Worm (Caenorhabditis elegans) whole organism, young adult: ENCODE data around the gene srlf-15.

Source experiments
- B0336.3 ChIP-seq: fragments of 200-800 bp; sonication (Bioruptor generic); IDR thresholded peaks from 2 replicates; pipeline ENCODE4 v1.3.6; 2022; ENCODE audit warnings: missing genetic modification characterization, missing compliant biosample characterization
- C17E4.6 ChIP-seq: fragments of 200-800 bp; sonication (Bioruptor generic); IDR thresholded peaks from 2 replicates; pipeline ENCODE4 v1.3.6; 2022; ENCODE audit warnings: missing genetic modification reagents, missing genetic modification characterization, missing compliant biosample characterization
- D2030.7 ChIP-seq: fragments of 200-800 bp; sonication (Bioruptor generic); IDR thresholded peaks from 2 replicates; pipeline ENCODE4 v1.3.6; 2022; ENCODE audit warnings: missing genetic modification reagents, missing genetic modification characterization, missing compliant biosample characterization
- F10E7.11 ChIP-seq: sonication (generic microtip); optimal IDR thresholded peaks from 2 replicates; lab custom pipeline; 2017; ENCODE audit warnings: mild to moderate bottlenecking, missing genetic modification characterization, moderate library complexity, missing compliant biosample characterization
- F33H1.4 ChIP-seq: fragments of 200-800 bp; sonication (Bioruptor generic); IDR thresholded peaks from 2 replicates; pipeline ENCODE4 v1.3.6; 2022; ENCODE audit warnings: missing genetic modification reagents, missing genetic modification characterization, missing compliant biosample characterization
- F37B4.10 ChIP-seq: fragments of 200-800 bp; sonication (Bioruptor generic); IDR thresholded peaks from 2 replicates; pipeline ENCODE4 v1.3.6; 2022; ENCODE audit warnings: missing genetic modification characterization, missing compliant biosample characterization
- F39B2.1 ChIP-seq: fragments of 200-800 bp; sonication (Bioruptor generic); IDR thresholded peaks from 2 replicates; pipeline ENCODE4 v1.3.6; 2022; ENCODE audit warnings: missing genetic modification reagents, missing genetic modification characterization, missing compliant biosample characterization
- F49E8.2 ChIP-seq: sonication (generic microtip); optimal IDR thresholded peaks from 3 replicates; lab custom pipeline; 2017; ENCODE audit warnings: missing genetic modification characterization, mild to moderate bottlenecking, missing compliant biosample characterization, antibody characterized with exemption, moderate library complexity; ENCODE audit not compliant: insufficient read depth
- F55B11.4 ChIP-seq: sonication (generic microtip); optimal IDR thresholded peaks from 2 replicates; lab custom pipeline; 2016; ENCODE audit warnings: missing compliant biosample characterization, missing genetic modification characterization, borderline replicate concordance; ENCODE audit not compliant: insufficient read depth
- F57A8.1 ChIP-seq: fragments of 200-800 bp; sonication (Bioruptor generic); optimal IDR thresholded peaks from 2 replicates; lab custom pipeline; 2018; ENCODE audit warnings: mild to moderate bottlenecking, missing genetic modification characterization, moderate library complexity, missing compliant biosample characterization
- F57C9.4 ChIP-seq: sonication (generic microtip); optimal IDR thresholded peaks from 2 replicates; lab custom pipeline; 2017; ENCODE audit warnings: mild to moderate bottlenecking, missing genetic modification characterization, missing compliant biosample characterization
- T07F8.4 ChIP-seq: sonication (generic microtip); optimal IDR thresholded peaks from 2 replicates; lab custom pipeline; 2016; ENCODE audit warnings: mild to moderate bottlenecking, missing genetic modification characterization, moderate library complexity, missing compliant biosample characterization
- T26A5.8 ChIP-seq: sonication (generic microtip); optimal IDR thresholded peaks from 2 replicates; lab custom pipeline; 2016; ENCODE audit warnings: missing genetic modification characterization, missing compliant biosample characterization
- Y79H2A.3 ChIP-seq: fragments of 200-800 bp; sonication (Bioruptor generic); conservative IDR thresholded peaks from 2 replicates; pipeline ENCODE4 v1.3.6; 2022; ENCODE audit warnings: missing genetic modification reagents, missing genetic modification characterization, missing compliant biosample characterization
- ama-1 ChIP-seq, 3 experiments: fragments of 150-350 bp in 1 of 3; sonication (generic microtip) in 2 of 3; optimal IDR thresholded peaks; 2 replicates each; lab custom pipeline; 2014 to 2018; ENCODE audit warnings: missing biosample characterization in 2 of 3, missing genetic modification characterization in 2 of 3, missing genetic modification reagents in 2 of 3
- athp-1 ChIP-seq: sonication (generic microtip); optimal IDR thresholded peaks from 2 replicates; lab custom pipeline; 2017; ENCODE audit warnings: mild to moderate bottlenecking, missing genetic modification characterization, missing compliant biosample characterization
- bed-1 ChIP-seq: fragments of 200-800 bp; sonication (Bioruptor generic); IDR thresholded peaks from 2 replicates; pipeline ENCODE4 v1.3.6; 2022; ENCODE audit warnings: missing genetic modification reagents, missing genetic modification characterization, missing compliant biosample characterization
- bed-2 ChIP-seq: fragments of 200-800 bp; sonication (Bioruptor generic); IDR thresholded peaks from 2 replicates; pipeline ENCODE4 v1.3.6; 2022; ENCODE audit warnings: missing genetic modification reagents, missing genetic modification characterization, missing compliant biosample characterization
- cebp-1 ChIP-seq, 2 experiments: fragments of 200-800 bp in 1 of 2; sonication (Bioruptor generic) in 1 of 2; sonication (generic microtip) in 1 of 2; IDR thresholded peaks in 1 of 2; optimal IDR thresholded peaks in 1 of 2; 2 replicates each; pipeline versions ENCODE4 v1.3.6 to Lab custom; 2017 to 2022; ENCODE audit warnings: missing compliant biosample characterization in 2 of 2, missing genetic modification characterization in 2 of 2, mild to moderate bottlenecking in 1 of 2, missing genetic modification reagents in 1 of 2, moderate library complexity in 1 of 2
- cebp-2 ChIP-seq: fragments of 200-800 bp; sonication (Bioruptor generic); IDR thresholded peaks from 2 replicates; pipeline ENCODE4 v1.3.6; 2022; ENCODE audit warnings: missing genetic modification characterization, missing compliant biosample characterization
- ceh-100 ChIP-seq: fragments of 200-800 bp; sonication (Bioruptor generic); IDR thresholded peaks from 2 replicates; pipeline ENCODE4 v1.3.6; 2022; ENCODE audit warnings: missing genetic modification reagents, missing genetic modification characterization, missing compliant biosample characterization
- ceh-79 ChIP-seq: sonication (generic microtip); optimal IDR thresholded peaks from 2 replicates; lab custom pipeline; 2017; ENCODE audit warnings: mild to moderate bottlenecking, missing genetic modification characterization, missing compliant biosample characterization
- ceh-91 ChIP-seq: fragments of 200-800 bp; sonication (Bioruptor generic); IDR thresholded peaks from 2 replicates; pipeline ENCODE4 v1.3.6; 2022; ENCODE audit warnings: missing genetic modification reagents, missing genetic modification characterization, missing compliant biosample characterization
- dpl-1 ChIP-seq: fragments of 150-350 bp; optimal IDR thresholded peaks from 2 replicates; lab custom pipeline; 2014; ENCODE audit warnings: missing biosample characterization, missing genetic modification reagents, missing genetic modification characterization
- egl-18 ChIP-seq: fragments of 200-800 bp; sonication (Bioruptor generic); IDR thresholded peaks from 2 replicates; pipeline ENCODE4 v1.3.6; 2022; ENCODE audit warnings: missing genetic modification reagents, missing genetic modification characterization, missing compliant biosample characterization
- egrh-3 ChIP-seq: fragments of 200-800 bp; sonication (Bioruptor generic); IDR thresholded peaks from 2 replicates; pipeline ENCODE4 v1.3.6; 2022; ENCODE audit warnings: missing genetic modification reagents, missing genetic modification characterization, missing compliant biosample characterization
- hlh-12 ChIP-seq: sonication (generic microtip); optimal IDR thresholded peaks from 2 replicates; lab custom pipeline; 2016; ENCODE audit warnings: missing genetic modification characterization, missing compliant biosample characterization
- hlh-26 ChIP-seq: fragments of 200-800 bp; sonication (Bioruptor generic); conservative IDR thresholded peaks from 2 replicates; pipeline ENCODE4 v1.3.6; 2022; ENCODE audit warnings: missing genetic modification reagents, missing genetic modification characterization, missing compliant biosample characterization
- hmg-20 ChIP-seq: fragments of 200-800 bp; sonication (Bioruptor generic); IDR thresholded peaks from 2 replicates; pipeline ENCODE4 v1.3.6; 2022; ENCODE audit warnings: missing genetic modification reagents, missing genetic modification characterization, missing compliant biosample characterization
- lag-1 ChIP-seq: fragments of 200-800 bp; sonication (Bioruptor generic); IDR thresholded peaks from 2 replicates; pipeline ENCODE4 v1.3.6; 2022; ENCODE audit warnings: missing genetic modification reagents, missing genetic modification characterization, missing compliant biosample characterization
- let-607 ChIP-seq, 2 experiments: fragments of 200-800 bp in 1 of 2; sonication (Bioruptor generic) in 1 of 2; sonication (generic microtip) in 1 of 2; optimal IDR thresholded peaks; 2 replicates each; lab custom pipeline; 2016 to 2018; ENCODE audit warnings: mild to moderate bottlenecking in 2 of 2, missing compliant biosample characterization in 2 of 2, missing genetic modification characterization in 2 of 2, moderate library complexity in 2 of 2, missing genotype in 1 of 2
- lin-35 ChIP-seq, 3 experiments: fragments of 150-350 bp in 2 of 3; sonication (generic microtip) in 1 of 3; optimal IDR thresholded peaks; 2 replicates each; lab custom pipeline; 2014 to 2018; ENCODE audit warnings: missing biosample characterization in 3 of 3, missing genetic modification characterization in 3 of 3, missing genetic modification reagents in 3 of 3
- lin-54 ChIP-seq: fragments of 200-800 bp; sonication (Bioruptor generic); optimal IDR thresholded peaks from 2 replicates; lab custom pipeline; 2018; ENCODE audit warnings: mild to moderate bottlenecking, missing genetic modification characterization, missing compliant biosample characterization
- lir-1 ChIP-seq: fragments of 200-800 bp; sonication (Bioruptor generic); conservative IDR thresholded peaks from 2 replicates; pipeline ENCODE4 v1.3.6; 2022; ENCODE audit warnings: missing genetic modification reagents, missing genetic modification characterization, missing compliant biosample characterization
- mxl-1 ChIP-seq: sonication (generic microtip); optimal IDR thresholded peaks from 2 replicates; lab custom pipeline; 2016; ENCODE audit warnings: missing genetic modification characterization, missing compliant biosample characterization
- nhr-90 ChIP-seq: sonication (generic microtip); optimal IDR thresholded peaks from 2 replicates; lab custom pipeline; 2016; ENCODE audit warnings: missing genotype, mild to moderate bottlenecking, missing genetic modification characterization, missing compliant biosample characterization
- repo-1 ChIP-seq: sonication (generic microtip); optimal IDR thresholded peaks from 2 replicates; lab custom pipeline; 2017; ENCODE audit warnings: mild to moderate bottlenecking, missing genetic modification characterization, missing compliant biosample characterization
- sdz-38 ChIP-seq: sonication (generic microtip); optimal IDR thresholded peaks from 2 replicates; lab custom pipeline; 2016; ENCODE audit warnings: missing genotype, missing genetic modification characterization, missing compliant biosample characterization
- snpc-1.1 ChIP-seq: sonication (generic microtip); optimal IDR thresholded peaks from 2 replicates; lab custom pipeline; 2017; ENCODE audit warnings: missing genetic modification characterization, mild to moderate bottlenecking, missing compliant biosample characterization, antibody characterized with exemption, moderate library complexity, missing genotype, missing genetic modification reagents; ENCODE audit not compliant: insufficient read depth
- snpc-1.3 ChIP-seq: sonication (generic microtip); optimal IDR thresholded peaks from 2 replicates; lab custom pipeline; 2017; ENCODE audit warnings: missing genetic modification characterization, mild to moderate bottlenecking, missing compliant biosample characterization, antibody characterized with exemption, moderate library complexity, missing genotype, missing genetic modification reagents; ENCODE audit not compliant: insufficient read depth
- snpc-4 ChIP-seq, 5 experiments: fragments of 150-350 bp in 1 of 5; sonication (generic microtip) in 4 of 5; optimal IDR thresholded peaks; 2 replicates each; lab custom pipeline; 2014 to 2018; ENCODE audit warnings: missing genetic modification characterization in 5 of 5, missing biosample characterization in 3 of 5, antibody characterized with exemption in 2 of 5, mild to moderate bottlenecking in 2 of 5, missing compliant biosample characterization in 2 of 5, missing genotype in 2 of 5, moderate library complexity in 2 of 5, missing genetic modification reagents in 1 of 5
- somi-1 ChIP-seq: fragments of 200-800 bp; sonication (Bioruptor generic); optimal IDR thresholded peaks from 2 replicates; lab custom pipeline; 2018; ENCODE audit warnings: mild to moderate bottlenecking, missing genetic modification characterization, missing compliant biosample characterization
- tlf-1 ChIP-seq: fragments of 200-800 bp; sonication (Bioruptor generic); optimal IDR thresholded peaks from 2 replicates; lab custom pipeline; 2018; ENCODE audit warnings: mild to moderate bottlenecking, missing genetic modification characterization, missing compliant biosample characterization
- zfh-2 ChIP-seq: fragments of 200-800 bp; sonication (Bioruptor generic); conservative IDR thresholded peaks from 2 replicates; pipeline ENCODE4 v1.3.6; 2022; ENCODE audit warnings: missing genetic modification reagents, missing genetic modification characterization, missing compliant biosample characterization
- zim-3 ChIP-seq: sonication (generic microtip); optimal IDR thresholded peaks from 2 replicates; lab custom pipeline; 2017; ENCODE audit warnings: mild to moderate bottlenecking, missing genetic modification characterization, moderate library complexity, missing compliant biosample characterization
- ztf-22 ChIP-seq: fragments of 200-800 bp; sonication (Bioruptor generic); optimal IDR thresholded peaks from 2 replicates; lab custom pipeline; 2018; ENCODE audit warnings: mild to moderate bottlenecking, missing genetic modification characterization, moderate library complexity, missing compliant biosample characterization
- ztf-25 ChIP-seq: fragments of 200-800 bp; sonication (Bioruptor generic); IDR thresholded peaks from 2 replicates; pipeline ENCODE4 v1.3.6; 2022; ENCODE audit warnings: missing genetic modification reagents, missing genetic modification characterization, missing compliant biosample characterization

Gene srlf-15

DNA sequence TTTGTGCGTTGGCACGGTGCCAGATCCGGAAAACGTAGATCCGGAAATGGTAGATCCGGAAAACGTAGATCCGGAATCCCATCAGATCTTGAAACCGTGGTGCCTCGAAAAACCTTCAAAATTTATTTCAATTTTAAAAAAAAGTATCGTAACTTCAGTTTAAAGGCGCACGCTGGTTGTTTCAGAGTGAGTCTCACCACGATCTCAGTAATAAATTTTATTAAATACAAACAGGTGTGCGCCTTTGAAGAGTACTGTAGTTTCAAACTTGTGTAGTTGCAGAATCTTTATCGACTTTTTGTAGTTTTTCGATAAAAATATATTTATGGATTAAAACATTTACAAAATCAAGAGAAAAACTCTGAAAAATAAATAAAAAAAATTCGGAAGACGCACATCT lies 14.8 kb downstream of the srlf-15 start:
- TF ChIP-seq ceh-79 (tag; lab: Kevin White, UChicago) (no peak), ceh-91 (GFP tag; lab: Robert Waterston, UW) (peak; percentile 88), D2030.7 (GFP tag; lab: Robert Waterston, UW) (peak; percentile 84), ama-1 (optimal IDR thresholded peaks at IDR 0.05; lab: Kevin White, UChicago) (no peak), ama-1 (GFP tag; optimal IDR thresholded peaks at IDR 0.05; lab: Kevin White, UChicago) (no peak), F33H1.4 (GFP tag; lab: Robert Waterston, UW) (peak; percentile 94), B0336.3 (GFP tag; lab: Robert Waterston, UW) (no peak), Y79H2A.3 (no peak), lir-1 (GFP tag; lab: Robert Waterston, UW) (no peak), F57C9.4 (tag; lab: Kevin White, UChicago) (no peak), lin-54 (peak; percentile 75), repo-1 (tag; lab: Kevin White, UChicago) (no peak), dpl-1 (GFP tag; lab: Kevin White, UChicago) (no peak), ceh-100 (GFP tag; lab: Robert Waterston, UW) (peak; percentile 60), F57A8.1 (GFP tag; lab: Kevin White, UChicago) (no peak), hmg-20 (GFP tag; lab: Robert Waterston, UW) (no peak), tlf-1 (GFP tag; lab: Kevin White, UChicago) (peak; percentile 21), T26A5.8 (tag; lab: Kevin White, UChicago) (no peak), egrh-3 (GFP tag; lab: Robert Waterston, UW) (no peak), bed-1 (GFP tag; lab: Robert Waterston, UW) (no peak), zfh-2 (no peak), C17E4.6 (GFP tag; lab: Robert Waterston, UW) (no peak), snpc-1.3 (tag; lab: Kevin White, UChicago) (no peak), F10E7.11 (tag; lab: Kevin White, UChicago) (no peak), let-607 (tag; optimal IDR thresholded peaks at IDR 0.05; lab: Kevin White, UChicago) (no peak), lin-35 (GFP tag; optimal IDR thresholded peaks at IDR 0.05; lab: Kevin White, UChicago) (no peak), egl-18 (GFP tag; lab: Robert Waterston, UW) (no peak), zim-3 (no peak), hlh-26 (GFP tag; lab: Robert Waterston, UW) (no peak), ztf-25 (no peak), athp-1 (tag; lab: Kevin White, UChicago) (peak; percentile 66), sdz-38 (no peak), somi-1 (GFP tag; lab: Kevin White, UChicago) (no peak), F39B2.1 (GFP tag; lab: Robert Waterston, UW) (peak; percentile 19; the same call in 1 of the 2 replicates), F37B4.10 (GFP tag; lab: Robert Waterston, UW) (no peak), snpc-1.1 (peak; percentile 37), ztf-22 (no peak), bed-2 (GFP tag; lab: Robert Waterston, UW) (no peak), cebp-1 (GFP tag; IDR thresholded peaks at IDR 0.05; lab: Robert Waterston, UW) (no peak), cebp-1 (tag; optimal IDR thresholded peaks at IDR 0.05; lab: Kevin White, UChicago) (no peak), mxl-1 (tag; lab: Kevin White, UChicago) (no peak), nhr-90 (tag; lab: Kevin White, UChicago) (no peak), snpc-4 (GFP tag; optimal IDR thresholded peaks at IDR 0.05; lab: Kevin White, UChicago) (no peak), snpc-4 (tag; optimal IDR thresholded peaks at IDR 0.05; lab: Kevin White, UChicago) (no peak), hlh-12 (tag; lab: Kevin White, UChicago) (no peak), T07F8.4 (tag; lab: Kevin White, UChicago) (no peak), F49E8.2 (tag; lab: Kevin White, UChicago) (peak; percentile 81), lag-1 (GFP tag; lab: Robert Waterston, UW) (no peak), F55B11.4 (tag; lab: Kevin White, UChicago) (no peak), cebp-2 (GFP tag; lab: Robert Waterston, UW) (no peak)
